Worm (Caenorhabditis elegans): ENCODE results near the gene C26B2.2.

DNA sequence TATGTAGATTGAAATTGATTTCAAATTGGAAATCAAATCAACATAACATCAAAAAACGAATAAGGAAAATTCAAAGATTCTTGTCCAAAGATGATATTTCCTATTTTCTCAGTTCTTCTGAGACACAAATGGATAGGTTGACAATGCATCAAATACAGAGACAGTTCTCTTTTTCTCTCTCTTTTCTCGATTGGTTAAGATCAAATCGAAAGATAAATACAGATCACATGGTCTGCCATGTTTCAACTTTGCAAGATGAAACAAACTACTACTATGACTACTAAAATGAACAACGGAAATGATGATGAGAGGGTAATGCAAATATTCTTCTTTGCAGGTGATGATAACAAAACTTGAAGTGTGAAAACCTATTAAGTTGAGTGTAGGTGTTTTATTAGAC, 14.6 kb upstream of the C26B2.2 start:
- no peak for TF ChIP-seq skn-1 (tag; optimal IDR thresholded peaks at IDR 0.05)
- no peak for TF ChIP-seq lin-15B (tag; optimal IDR thresholded peaks at IDR 0.05)
- no peak for TF ChIP-seq nhr-12 (tag; optimal IDR thresholded peaks at IDR 0.05)
- no peak for TF ChIP-seq fos-1 (tag; optimal IDR thresholded peaks at IDR 0.05)
- TF ChIP-seq pha-4 (tag; optimal IDR thresholded peaks at IDR 0.05), result no peak
- TF ChIP-seq lin-39 (tag; optimal IDR thresholded peaks at IDR 0.05), result no peak
